Worm (Caenorhabditis elegans): ENCODE data around the gene dmd-7.

The dmd-7 gene

ce11 chrV:6243260-6243659 lies 3.5 kb upstream of the dmd-7 start:
- no peak for TF ChIP-seq rbr-2 (tag; optimal IDR thresholded peaks at IDR 0.05)
- no peak for TF ChIP-seq mxl-2 (GFP tag; conservative IDR thresholded peaks at IDR 0.05)
- peak; percentile 89 for TF ChIP-seq hlh-11 (tag; optimal IDR thresholded peaks at IDR 0.05)
- 0 out of 2 replicates have a peak, but pooled peaks have one; percentile 20 for TF ChIP-seq nhr-41 (GFP tag; IDR thresholded peaks at IDR 0.05)
- no peak for TF ChIP-seq unc-130 (GFP tag; optimal IDR thresholded peaks at IDR 0.05)
- TF ChIP-seq aha-1 (tag): no peak
- peak; percentile 86 for TF ChIP-seq mxl-3 (GFP tag; optimal IDR thresholded peaks at IDR 0.05)
- no peak for TF ChIP-seq nhr-111 (GFP tag; optimal IDR thresholded peaks at IDR 0.05)
- TF ChIP-seq daf-16 (GFP tag; optimal IDR thresholded peaks at IDR 0.05): peak in 1 of 2 experiments; percentile 37
- TF ChIP-seq daf-16 (tag; optimal IDR thresholded peaks at IDR 0.05): peak; percentile 89
- no peak for TF ChIP-seq vab-7 (GFP tag; IDR thresholded peaks at IDR 0.05)
- no peak for TF ChIP-seq ztf-11 (tag; optimal IDR thresholded peaks at IDR 0.05)
- peak in 1 of 2 experiments; percentile 58 for TF ChIP-seq hif-1 (tag; optimal IDR thresholded peaks at IDR 0.05)
- no peak for TF ChIP-seq T26A8.4 (GFP tag; IDR thresholded peaks at IDR 0.05)
- no peak for TF ChIP-seq ZK546.5 (tag; optimal IDR thresholded peaks at IDR 0.05)
- TF ChIP-seq zip-2 (tag; optimal IDR thresholded peaks at IDR 0.05): no peak
- no peak for TF ChIP-seq daf-8 (GFP tag; IDR thresholded peaks at IDR 0.05)
- TF ChIP-seq nhr-237 (tag; optimal IDR thresholded peaks at IDR 0.05): no peak
- no peak for TF ChIP-seq tag-97 (GFP tag; IDR thresholded peaks at IDR 0.05)
- TF ChIP-seq ceh-82 (tag; optimal IDR thresholded peaks at IDR 0.05): no peak
- no peak for TF ChIP-seq nhr-10 (tag; optimal IDR thresholded peaks at IDR 0.05)
- no peak for TF ChIP-seq dpl-1 (GFP tag; optimal IDR thresholded peaks at IDR 0.05)
- TF ChIP-seq D1046.2 (GFP tag; IDR thresholded peaks at IDR 0.05): no peak
- TF ChIP-seq lin-39 (tag; optimal IDR thresholded peaks at IDR 0.05): no peak
- no peak for TF ChIP-seq fkh-10 (GFP tag; optimal IDR thresholded peaks at IDR 0.05)
- no peak for TF ChIP-seq nhr-42 (GFP tag; IDR thresholded peaks at IDR 0.05)
- no peak for TF ChIP-seq zag-1 (tag; optimal IDR thresholded peaks at IDR 0.05)
- no peak for TF ChIP-seq duxl-1 (tag; optimal IDR thresholded peaks at IDR 0.05; ENCODE audit: poor library complexity)
- TF ChIP-seq unc-39 (tag; optimal IDR thresholded peaks at IDR 0.05): no peak
- no peak; the same call in 1 of the 2 replicates for TF ChIP-seq set-16 (GFP tag; IDR thresholded peaks at IDR 0.05)
- no peak for TF ChIP-seq ama-1 (optimal IDR thresholded peaks at IDR 0.05)
- TF ChIP-seq unc-62 (GFP tag; optimal IDR thresholded peaks at IDR 0.05 in 1 of 2): no peak
- TF ChIP-seq unc-62 (tag; optimal IDR thresholded peaks at IDR 0.05): no peak
- peak; percentile 68 for TF ChIP-seq hlh-30 (tag; optimal IDR thresholded peaks at IDR 0.05; ENCODE audit: insufficient read depth)
- no peak for TF ChIP-seq T20F7.1 (GFP tag; optimal IDR thresholded peaks at IDR 0.05)
- no peak for TF ChIP-seq R02D3.7 (tag; optimal IDR thresholded peaks at IDR 0.05)
- TF ChIP-seq nhr-25 (tag; optimal IDR thresholded peaks at IDR 0.05; ENCODE audit: borderline replicate concordance, insufficient read depth): no peak
- TF ChIP-seq ces-1 (GFP tag; optimal IDR thresholded peaks at IDR 0.05): no peak
- no peak for TF ChIP-seq cey-2 (tag; optimal IDR thresholded peaks at IDR 0.05; ENCODE audit: borderline replicate concordance, insufficient read depth)
- TF ChIP-seq Y105C5A.15 (GFP tag; IDR thresholded peaks at IDR 0.05): no peak
- no peak for TF ChIP-seq spr-1 (tag; optimal IDR thresholded peaks at IDR 0.05)
- TF ChIP-seq ceh-28 (tag; optimal IDR thresholded peaks at IDR 0.05): no peak
- no peak for TF ChIP-seq fos-1 (tag; optimal IDR thresholded peaks at IDR 0.05)
- no peak for TF ChIP-seq ceh-44 (GFP tag; IDR thresholded peaks at IDR 0.05)
- peak; percentile 85 for TF ChIP-seq lin-1 (GFP tag; IDR thresholded peaks at IDR 0.05)
- no peak for TF ChIP-seq F10B5.3 (tag; optimal IDR thresholded peaks at IDR 0.05)
- 0 out of 2 replicates have a peak, but pooled peaks have one; percentile 45 for TF ChIP-seq pha-4 (GFP tag; IDR thresholded peaks at IDR 0.05)
- TF ChIP-seq pha-4 (tag; optimal IDR thresholded peaks at IDR 0.05): no peak
- no peak for TF ChIP-seq lin-29 (GFP tag; IDR thresholded peaks at IDR 0.05)
- no peak for TF ChIP-seq egl-43 (GFP tag; IDR thresholded peaks at IDR 0.05)
- TF ChIP-seq lin-38 (GFP tag; IDR thresholded peaks at IDR 0.05): no peak
- peak; percentile 66; the same call in 1 of the 2 replicates for TF ChIP-seq tra-1 (GFP tag; IDR thresholded peaks at IDR 0.05)
- no peak for TF ChIP-seq ceh-62 (tag; optimal IDR thresholded peaks at IDR 0.05)
